Worm (Caenorhabditis elegans): Measurements from ENCODE around the gene C39B10.3.

Gene C39B10.3

ce11 chrX:10463542-10463941 is 19.6 kb downstream of the C39B10.3 start, which contains the start of gene C39B10.1:
C39B10.1 (minus strand) TSS chrX:10463642.
- no peak for TF ChIP-seq blmp-1 (tag; optimal IDR thresholded peaks at IDR 0.05; ENCODE audit: insufficient read depth)

- peak; percentile 60 for TF ChIP-seq fos-1 (tag; optimal IDR thresholded peaks at IDR 0.05)
- no peak for TF ChIP-seq elt-1 (tag; optimal IDR thresholded peaks at IDR 0.05)
- TF ChIP-seq zag-1 (tag; optimal IDR thresholded peaks at IDR 0.05) = no peak
These were observed 31.2 kb downstream of the C39B10.3 start, which contains the start of gene elt-4 for ce11 chrX:10474998-10475577. elt-4 (plus strand) TSS chrX:10475527.

ce11 chrX:10476573-10476972 is 32.6 kb downstream of the C39B10.3 start, which contains the start of gene C39B10.7:
C39B10.7 (plus strand) TSS chrX:10476873.
- TF ChIP-seq mdl-1 (tag; optimal IDR thresholded peaks at IDR 0.05) (no peak), nhr-77 (tag; optimal IDR thresholded peaks at IDR 0.05) (no peak), zag-1 (tag; optimal IDR thresholded peaks at IDR 0.05) (no peak), unc-39 (tag; optimal IDR thresholded peaks at IDR 0.05) (no peak), ZK546.5 (tag; optimal IDR thresholded peaks at IDR 0.05) (no peak), nhr-23 (tag; optimal IDR thresholded peaks at IDR 0.05) (no peak), alr-1 (tag; optimal IDR thresholded peaks at IDR 0.05) (no peak), aly-2 (tag; optimal IDR thresholded peaks at IDR 0.05) (no peak), egl-27 (tag; optimal IDR thresholded peaks at IDR 0.05) (no peak), R02D3.7 (tag; optimal IDR thresholded peaks at IDR 0.05) (no peak)

ce11 chrX:10477172-10477985 is 33.4 kb downstream of the C39B10.3 start:
- TF ChIP-seq blmp-1 (tag; optimal IDR thresholded peaks at IDR 0.05; ENCODE audit: insufficient read depth) (no peak), nhr-237 (tag; optimal IDR thresholded peaks at IDR 0.05) (no peak), egl-27 (tag; optimal IDR thresholded peaks at IDR 0.05) (no peak), elt-1 (tag; optimal IDR thresholded peaks at IDR 0.05) (no peak), gmeb-1 (tag; optimal IDR thresholded peaks at IDR 0.05) (peak; percentile 11), crh-2 (tag; optimal IDR thresholded peaks at IDR 0.05) (peak; percentile 68), lsy-2 (tag; optimal IDR thresholded peaks at IDR 0.05) (peak in 1 of 2 experiments; percentile 4), nhr-10 (tag; optimal IDR thresholded peaks at IDR 0.05) (no peak), ztf-1 (GFP tag; conservative IDR thresholded peaks at IDR 0.05) (no peak), sma-3 (GFP tag; optimal IDR thresholded peaks at IDR 0.05) (peak; percentile 1), skn-1 (tag; optimal IDR thresholded peaks at IDR 0.05) (peak; percentile 38), dmd-4 (tag; optimal IDR thresholded peaks at IDR 0.05) (no peak), lin-39 (tag; optimal IDR thresholded peaks at IDR 0.05) (no peak), alr-1 (tag; optimal IDR thresholded peaks at IDR 0.05) (no peak), fos-1 (tag; optimal IDR thresholded peaks at IDR 0.05) (peak; percentile 93), F13H6.1 (tag; optimal IDR thresholded peaks at IDR 0.05) (peak; percentile 49), lin-13 (GFP tag; optimal IDR thresholded peaks at IDR 0.05) (no peak), nhr-77 (tag; optimal IDR thresholded peaks at IDR 0.05) (no peak), sma-9 (GFP tag; optimal IDR thresholded peaks at IDR 0.05) (peak; percentile 53), sma-9 (tag; optimal IDR thresholded peaks at IDR 0.05) (no peak), zag-1 (tag; optimal IDR thresholded peaks at IDR 0.05) (no peak)

- TF ChIP-seq mab-5 (tag; optimal IDR thresholded peaks at IDR 0.05) (no peak), fos-1 (tag; optimal IDR thresholded peaks at IDR 0.05) (peak; percentile 73)
These were observed 35.3 kb downstream of the C39B10.3 start for ce11 chrX:10479108-10479738.

ce11 chrX:10480563-10481290 is 36.8 kb downstream of the C39B10.3 start, which contains the start of gene elt-2:
elt-2 (plus strand) TSS chrX:10481240.
- TF ChIP-seq unc-39 (tag; optimal IDR thresholded peaks at IDR 0.05) (no peak), peb-1 (tag; optimal IDR thresholded peaks at IDR 0.05) (no peak), unc-55 (GFP tag; optimal IDR thresholded peaks at IDR 0.05) (no peak), nhr-6 (tag; optimal IDR thresholded peaks at IDR 0.05) (no peak), lin-13 (GFP tag; optimal IDR thresholded peaks at IDR 0.05) (no peak), nhr-129 (tag; optimal IDR thresholded peaks at IDR 0.05) (no peak), nhr-12 (tag; optimal IDR thresholded peaks at IDR 0.05) (no peak), ceh-16 (tag; optimal IDR thresholded peaks at IDR 0.05) (no peak), Y55F3AM.14 (GFP tag; optimal IDR thresholded peaks at IDR 0.05) (no peak), fos-1 (tag; optimal IDR thresholded peaks at IDR 0.05) (peak; percentile 95), ztf-11 (tag; optimal IDR thresholded peaks at IDR 0.05) (no peak), C34F6.9 (tag; optimal IDR thresholded peaks at IDR 0.05) (no peak), mdl-1 (tag; optimal IDR thresholded peaks at IDR 0.05) (no peak), nhr-21 (tag; optimal IDR thresholded peaks at IDR 0.05) (no peak), aly-2 (tag; optimal IDR thresholded peaks at IDR 0.05) (no peak), lin-11 (tag; optimal IDR thresholded peaks at IDR 0.05) (no peak), elt-3 (tag; optimal IDR thresholded peaks at IDR 0.05) (no peak)

Measured in whole organism, L2 larva.